Fruit fly (Drosophila melanogaster): ENCODE measurements around the gene CG17026.

CG17026 gene

DNA sequence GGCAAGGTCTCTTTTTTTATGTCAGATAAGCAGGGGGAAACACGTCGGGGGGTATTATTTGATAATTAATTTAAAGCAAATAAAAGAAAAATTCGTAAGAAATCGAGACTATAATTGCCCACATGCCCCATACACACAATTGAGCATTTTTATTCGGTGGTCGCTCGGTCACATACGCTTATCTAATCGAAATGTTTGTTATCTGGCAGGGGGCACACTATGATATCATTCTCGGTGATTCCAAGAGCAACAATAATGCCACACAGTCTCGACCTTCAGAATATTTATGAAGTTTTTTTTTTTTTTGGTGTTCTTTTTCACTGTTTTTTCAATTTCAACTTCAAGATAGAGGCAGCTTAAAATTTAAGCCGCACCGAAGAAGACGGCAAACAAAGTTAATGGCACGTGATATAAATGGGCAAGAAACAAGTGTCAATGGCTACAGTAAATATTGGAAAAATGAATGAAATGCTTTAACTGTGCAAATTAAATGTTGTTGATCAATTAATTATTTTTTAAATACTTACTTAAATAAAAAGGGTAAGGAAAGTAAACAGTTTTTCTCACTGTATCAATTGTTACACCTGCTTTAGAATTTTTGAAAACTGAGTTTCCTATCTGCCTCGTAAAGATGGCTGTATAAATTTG, 24.3 kb downstream of the CG17026 start (continued):
- TF ChIP-seq Mad (GFP tag; optimal IDR thresholded peaks at IDR 0.05) (peak; percentile 21), CG4282 (GFP tag; optimal IDR thresholded peaks at IDR 0.05) (no peak), CG1603 (tag; optimal IDR thresholded peaks at IDR 0.05) (peak; percentile 25), NfI (GFP tag; optimal IDR thresholded peaks at IDR 0.05) (no peak), Dp (GFP tag; optimal IDR thresholded peaks at IDR 0.05) (no peak), sr (GFP tag; IDR thresholded peaks at IDR 0.05) (no peak), CG10274 (GFP tag; optimal IDR thresholded peaks at IDR 0.05) (no peak), chm (GFP tag; IDR thresholded peaks at IDR 0.05) (no peak; the same call in 1 of the 2 replicates), HLHmδ (GFP tag; optimal IDR thresholded peaks at IDR 0.05) (no peak), CG10431 (GFP tag; optimal IDR thresholded peaks at IDR 0.05) (no peak), Sox102F (GFP tag; optimal IDR thresholded peaks at IDR 0.05) (peak; percentile 39), CG17802 (tag; optimal IDR thresholded peaks at IDR 0.05) (no peak), CG13775 (GFP tag; optimal IDR thresholded peaks at IDR 0.05) (peak; percentile 9), abd-A (tag; optimal IDR thresholded peaks at IDR 0.05) (no peak), CkIIα-i1 (GFP tag; IDR thresholded peaks at IDR 0.05) (no peak), Opbp (GFP tag; IDR thresholded peaks at IDR 0.05; ENCODE audit: partially characterized antibody) (no peak), zfh1 (GFP tag; IDR thresholded peaks at IDR 0.05) (no peak), bcd (GFP tag; optimal IDR thresholded peaks at IDR 0.05) (peak; percentile 11), jumu (GFP tag; optimal IDR thresholded peaks at IDR 0.05) (no peak), CG3847 (GFP tag; IDR thresholded peaks at IDR 0.05) (no peak; the same call in 1 of the 2 replicates), maf-S (GFP tag; optimal IDR thresholded peaks at IDR 0.05) (no peak), CG12104 (GFP tag; optimal IDR thresholded peaks at IDR 0.05) (peak; percentile 3), sqz (GFP tag; optimal IDR thresholded peaks at IDR 0.05) (peak; percentile 85), CTCF (GFP tag; optimal IDR thresholded peaks at IDR 0.05) (no peak), hth (optimal IDR thresholded peaks at IDR 0.05) (no peak), CG9437 (GFP tag; optimal IDR thresholded peaks at IDR 0.05) (no peak), scrt (GFP tag; optimal IDR thresholded peaks at IDR 0.05) (peak; percentile 36), toy (GFP tag; IDR thresholded peaks at IDR 0.05) (no peak), HmgZ (tag; optimal IDR thresholded peaks at IDR 0.05) (peak; percentile 43), CG6791 (GFP tag; IDR thresholded peaks at IDR 0.05; ENCODE audit: partially characterized antibody) (no peak), chn (GFP tag; optimal IDR thresholded peaks at IDR 0.05) (no peak), sisA (GFP tag; IDR thresholded peaks at IDR 0.05) (no peak), Doc3 (GFP tag; IDR thresholded peaks at IDR 0.05; ENCODE audit: partially characterized antibody) (no peak), Aef1 (GFP tag; IDR thresholded peaks at IDR 0.05) (0 out of 3 replicates have a peak, but pooled peaks have one; percentile 26), CG1233 (GFP tag; optimal IDR thresholded peaks at IDR 0.05) (peak; percentile 53), Dip3 (GFP tag; optimal IDR thresholded peaks at IDR 0.05) (no peak), CG4404 (GFP tag; IDR thresholded peaks at IDR 0.05) (no peak), Hsf (GFP tag; optimal IDR thresholded peaks at IDR 0.05) (no peak), CG8281 (tag; optimal IDR thresholded peaks at IDR 0.05) (peak; percentile 46), zen (tag; optimal IDR thresholded peaks at IDR 0.05) (no peak), dimm (GFP tag; IDR thresholded peaks at IDR 0.05) (no peak), CG15011 (GFP tag; optimal IDR thresholded peaks at IDR 0.05) (no peak), phol (tag; optimal IDR thresholded peaks at IDR 0.05) (peak; percentile 30), Stat92E (GFP tag; optimal IDR thresholded peaks at IDR 0.05) (peak in 1 of 3 experiments; percentile 37), CG17328 (GFP tag; IDR thresholded peaks at IDR 0.05) (no peak), emc (GFP tag; optimal IDR thresholded peaks at IDR 0.05) (no peak), ttk (GFP tag; IDR thresholded peaks at IDR 0.05) (no peak), Gug (GFP tag; IDR thresholded peaks at IDR 0.05) (0 out of 4 replicates have a peak, but pooled peaks have one; percentile 2), CG8478 (optimal IDR thresholded peaks at IDR 0.05) (no peak), CG8388 (GFP tag; optimal IDR thresholded peaks at IDR 0.05) (peak; percentile 48), CG10147 (GFP tag; optimal IDR thresholded peaks at IDR 0.05) (peak; percentile 46)

Measured in whole organism, embryonic.